Fruit fly (Drosophila melanogaster) whole organism, pupa: ENCODE data around the gene mRpL22.

Experiments
- CG4496 ChIP-seq: fragments of 200-800 bp; sonication (Bioruptor generic); IDR thresholded peaks from 3 replicates; pipeline ENCODE4 v1.3.6; 2022; ENCODE audit warnings: missing biosample characterization, missing genetic modification characterization
- EcR ChIP-seq: fragments of 200-800 bp; sonication (Bioruptor generic); optimal IDR thresholded peaks from 3 replicates; lab custom pipeline; 2019; ENCODE audit warnings: missing biosample characterization, missing genetic modification characterization, mild to moderate bottlenecking, moderate library complexity, missing genetic modification reagents
- Pif1A ChIP-seq: fragments of 200-800 bp; sonication (Bioruptor generic); optimal IDR thresholded peaks from 3 replicates; lab custom pipeline; 2016; ENCODE audit warnings: missing biosample characterization, missing genetic modification characterization

- no peak for TF ChIP-seq CG4496 (GFP tag; lab: Robert Waterston, UW)
- no peak for TF ChIP-seq EcR (GFP tag; lab: Kevin White, UChicago)
- no peak for TF ChIP-seq Pif1A (GFP tag; lab: Kevin White, UChicago)
Measured at dm6 chrX:16740606-16741005, 43.1 kb upstream of the mRpL22 start, which contains the start of gene CG32568.
